Worm (Caenorhabditis elegans) whole organism, L1 larva: ENCODE results near the gene rsks-1.
"Not testable (repeated sequence)": the region's sequence is repeated elsewhere in the genome, so short reads cannot be mapped to it uniquely, and the experiment has no call there.

ENCODE experiments used
- C04F5.9 ChIP-seq: sonication (generic microtip); optimal IDR thresholded peaks from 2 replicates; lab custom pipeline; 2016; ENCODE audit warnings: missing genetic modification characterization, missing compliant biosample characterization
- C16A3.4 ChIP-seq: fragments of 150-350 bp; optimal IDR thresholded peaks from 2 replicates; lab custom pipeline; 2014; ENCODE audit warnings: missing biosample characterization, missing genetic modification characterization
- Y116A8C.19 ChIP-seq: sonication (generic microtip); optimal IDR thresholded peaks from 2 replicates; lab custom pipeline; 2016; ENCODE audit warnings: missing compliant biosample characterization, missing genetic modification characterization, borderline replicate concordance
- alr-1 ChIP-seq: fragments of 200-800 bp; sonication (Bioruptor generic); optimal IDR thresholded peaks from 2 replicates; lab custom pipeline; 2018; ENCODE audit warnings: borderline replicate concordance, mild to moderate bottlenecking, missing genetic modification characterization, missing compliant biosample characterization
- aly-2 ChIP-seq: fragments of 150-350 bp; optimal IDR thresholded peaks from 2 replicates; lab custom pipeline; 2014; ENCODE audit warnings: missing biosample characterization, missing genetic modification characterization
- ceh-8 ChIP-seq: fragments of 200-800 bp; sonication (Bioruptor generic); optimal IDR thresholded peaks from 2 replicates; lab custom pipeline; 2018; ENCODE audit warnings: mild to moderate bottlenecking, missing genetic modification characterization, moderate library complexity, missing compliant biosample characterization
- ceh-88 ChIP-seq: fragments of 200-800 bp; sonication (Bioruptor generic); IDR thresholded peaks from 2 replicates; pipeline ENCODE4 v1.3.6; 2022; ENCODE audit warnings: missing genetic modification characterization, missing compliant biosample characterization
- dsc-1 ChIP-seq: sonication (generic microtip); optimal IDR thresholded peaks from 2 replicates; lab custom pipeline; 2016; ENCODE audit warnings: mild to moderate bottlenecking, missing genetic modification characterization, missing compliant biosample characterization
- efl-1 ChIP-seq, 4 experiments: fragments of 150-350 bp; optimal IDR thresholded peaks in 3 of 4; peaks in 1 of 4; 1 replicate in 1 of 4; 2 replicates in 3 of 4; lab custom pipeline; 2014; ENCODE audit warnings: missing biosample characterization in 2 of 4, missing genetic modification characterization in 2 of 4, missing genetic modification reagents in 2 of 4
- efl-3 ChIP-seq: fragments of 200-800 bp; sonication (Bioruptor generic); optimal IDR thresholded peaks from 2 replicates; lab custom pipeline; 2018; ENCODE audit warnings: mild to moderate bottlenecking, missing genetic modification characterization, missing compliant biosample characterization
- fkh-4 ChIP-seq: sonication (generic microtip); optimal IDR thresholded peaks from 2 replicates; lab custom pipeline; 2016; ENCODE audit warnings: missing compliant biosample characterization, missing genetic modification characterization, borderline replicate concordance
- fkh-8 ChIP-seq: sonication (generic microtip); optimal IDR thresholded peaks from 2 replicates; lab custom pipeline; 2016; ENCODE audit warnings: mild to moderate bottlenecking, missing genetic modification characterization, missing compliant biosample characterization
- hlh-4 ChIP-seq: sonication (generic microtip); optimal IDR thresholded peaks from 2 replicates; lab custom pipeline; 2016; ENCODE audit warnings: mild to moderate bottlenecking, missing genetic modification characterization, missing compliant biosample characterization
- lin-14 ChIP-seq: fragments of 200-800 bp; sonication (Bioruptor generic); optimal IDR thresholded peaks from 2 replicates; lab custom pipeline; 2018; ENCODE audit warnings: mild to moderate bottlenecking, missing genetic modification characterization, moderate library complexity, missing compliant biosample characterization
- lin-39 ChIP-seq: fragments of 150-350 bp; optimal IDR thresholded peaks from 2 replicates; lab custom pipeline; 2014; ENCODE audit warnings: missing biosample characterization, missing genetic modification reagents, missing genetic modification characterization
- lir-3 ChIP-seq: sonication (generic microtip); optimal IDR thresholded peaks from 2 replicates; lab custom pipeline; 2016; ENCODE audit warnings: mild to moderate bottlenecking, missing genetic modification characterization, moderate library complexity, missing compliant biosample characterization; ENCODE audit not compliant: poor library complexity
- lsy-2 ChIP-seq, 2 experiments: fragments of 150-350 bp; optimal IDR thresholded peaks; 2 replicates each; lab custom pipeline; 2014; ENCODE audit warnings: missing biosample characterization in 2 of 2, missing genetic modification characterization in 2 of 2
- mef-2 ChIP-seq: fragments of 150-350 bp; optimal IDR thresholded peaks from 2 replicates; lab custom pipeline; 2014; ENCODE audit warnings: missing biosample characterization, missing genetic modification characterization
- mep-1 ChIP-seq: fragments of 150-350 bp; optimal IDR thresholded peaks from 2 replicates; lab custom pipeline; 2014; ENCODE audit warnings: missing biosample characterization, missing genetic modification characterization
- nhr-19 ChIP-seq: fragments of 200-800 bp; sonication (Bioruptor generic); conservative IDR thresholded peaks from 2 replicates; pipeline ENCODE4 v1.3.6; 2022; ENCODE audit warnings: missing genetic modification characterization, missing compliant biosample characterization
- nhr-237 ChIP-seq: fragments of 150-350 bp; optimal IDR thresholded peaks from 2 replicates; lab custom pipeline; 2014; ENCODE audit warnings: missing biosample characterization, missing genetic modification characterization
- nhr-84 ChIP-seq: sonication (generic microtip); optimal IDR thresholded peaks from 2 replicates; lab custom pipeline; 2017; ENCODE audit warnings: missing biosample characterization, missing genetic modification characterization
- nhr-85 ChIP-seq: sonication (generic microtip); peaks from one replicate; lab custom pipeline; 2016; ENCODE audit warnings: missing genetic modification characterization, inconsistent platforms, missing compliant biosample characterization
- pag-3 ChIP-seq: sonication (generic microtip); optimal IDR thresholded peaks from 2 replicates; lab custom pipeline; 2017; ENCODE audit warnings: missing genetic modification characterization, mild to moderate bottlenecking, missing compliant biosample characterization, antibody characterized with exemption, borderline replicate concordance; ENCODE audit not compliant: insufficient read depth
- rnt-1 ChIP-seq: sonication (generic microtip); optimal IDR thresholded peaks from 2 replicates; lab custom pipeline; 2016; ENCODE audit warnings: mild to moderate bottlenecking, missing genetic modification characterization, moderate library complexity, missing compliant biosample characterization
- snpc-4 ChIP-seq: fragments of 150-350 bp; optimal IDR thresholded peaks from 2 replicates; lab custom pipeline; 2014; ENCODE audit warnings: missing biosample characterization, missing genetic modification characterization
- swsn-7 ChIP-seq: sonication (generic microtip); optimal IDR thresholded peaks from 2 replicates; lab custom pipeline; 2016; ENCODE audit warnings: missing genetic modification characterization, missing compliant biosample characterization
- tlp-1 ChIP-seq: fragments of 150-350 bp; optimal IDR thresholded peaks from 2 replicates; lab custom pipeline; 2014; ENCODE audit warnings: missing biosample characterization, missing genetic modification characterization
- unc-30 ChIP-seq: sonication (generic microtip); optimal IDR thresholded peaks from 2 replicates; lab custom pipeline; 2017; ENCODE audit warnings: missing biosample characterization, missing genetic modification characterization
- unc-62 ChIP-seq: fragments of 150-350 bp; optimal IDR thresholded peaks from 2 replicates; lab custom pipeline; 2014; ENCODE audit warnings: missing biosample characterization, missing genetic modification reagents, missing genetic modification characterization
- vab-15 ChIP-seq: sonication (generic microtip); optimal IDR thresholded peaks from 2 replicates; lab custom pipeline; 2017; ENCODE audit warnings: missing genotype, mild to moderate bottlenecking, missing genetic modification characterization, missing compliant biosample characterization
- xbp-1 ChIP-seq: sonication (generic microtip); optimal IDR thresholded peaks from 2 replicates; lab custom pipeline; 2016; ENCODE audit warnings: missing genetic modification characterization, missing compliant biosample characterization
- zag-1 ChIP-seq: fragments of 150-350 bp; optimal IDR thresholded peaks from 2 replicates; lab custom pipeline; 2014; ENCODE audit warnings: missing biosample characterization, missing genetic modification characterization
- ztf-11 ChIP-seq, 2 experiments: sonication (generic microtip); optimal IDR thresholded peaks; 2 replicates each; lab custom pipeline; 2016 to 2017; ENCODE audit warnings: missing genetic modification characterization in 2 of 2, missing biosample characterization in 1 of 2, missing compliant biosample characterization in 1 of 2

rsks-1 gene

ce11 chrIII:11218150-11218841 lies 26.6 kb upstream of the rsks-1 start, which contains the start of the genes tbx-34 and wht-8:
Gene tbx-34, minus strand, starts transcription at chrIII:11218250.
Gene wht-8, plus strand, starts transcription at chrIII:11218791.
- TF ChIP-seq Y116A8C.19 (tag; lab: Kevin White, UChicago) (no peak), rnt-1 (tag; lab: Kevin White, UChicago) (no peak), nhr-19 (GFP tag; lab: Robert Waterston, UW) (no peak), unc-30 (no peak), efl-1 (optimal IDR thresholded peaks at IDR 0.05; lab: Kevin White, UChicago) (no peak), efl-1 (GFP tag; optimal IDR thresholded peaks at IDR 0.05 in 1 of 2; lab: Kevin White, UChicago) (no peak), ztf-11 (tag; optimal IDR thresholded peaks at IDR 0.05; lab: Kevin White, UChicago) (no peak), pag-3 (tag; lab: Kevin White, UChicago) (no peak), lin-39 (no peak), nhr-85 (tag; lab: Kevin White, UChicago) (no peak), lin-14 (GFP tag; lab: Kevin White, UChicago) (no peak), nhr-84 (tag; lab: Kevin White, UChicago) (no peak), xbp-1 (tag; lab: Kevin White, UChicago) (no peak), fkh-4 (tag; lab: Kevin White, UChicago) (no peak), swsn-7 (tag; lab: Kevin White, UChicago) (no peak), ceh-8 (GFP tag; lab: Kevin White, UChicago) (no peak), dsc-1 (tag; lab: Kevin White, UChicago) (no peak), fkh-8 (no peak)

ce11 chrIII:11221583-11222191 lies 23.2 kb upstream of the rsks-1 start:
- no peak for TF ChIP-seq unc-62 (GFP tag; lab: Kevin White, UChicago)
- TF ChIP-seq C16A3.4 = no peak
- TF ChIP-seq efl-3 (GFP tag; lab: Kevin White, UChicago) = no peak
- no peak for TF ChIP-seq snpc-4 (tag; lab: Kevin White, UChicago)
- no peak for TF ChIP-seq rnt-1 (tag; lab: Kevin White, UChicago)

ce11 chrIII:11224006-11224405 lies 20.9 kb upstream of the rsks-1 start, which contains the start of gene Y47D3A.13:
Gene Y47D3A.13, minus strand, starts transcription at chrIII:11224106.
- TF ChIP-seq fkh-4 (tag; lab: Kevin White, UChicago); tlp-1; zag-1: not testable (repeated sequence)

ce11 chrIII:11227025-11227424 lies 17.9 kb upstream of the rsks-1 start, which contains the start of gene tbx-37:
Gene tbx-37, minus strand, starts transcription at chrIII:11227125.
- no peak for TF ChIP-seq vab-15 (tag; lab: Kevin White, UChicago)
- no peak for TF ChIP-seq mep-1 (tag; lab: Kevin White, UChicago)
- TF ChIP-seq mef-2 (tag; lab: Kevin White, UChicago) = no peak
- TF ChIP-seq lir-3 (tag; lab: Kevin White, UChicago) = no peak
- no peak for TF ChIP-seq C16A3.4
- no peak for TF ChIP-seq nhr-237 (tag; lab: Kevin White, UChicago)
- TF ChIP-seq ceh-88 (GFP tag; lab: Robert Waterston, UW) = no peak
- no peak for TF ChIP-seq C04F5.9 (tag; lab: Kevin White, UChicago)
- TF ChIP-seq alr-1 (tag; lab: Kevin White, UChicago) = no peak
- no peak for TF ChIP-seq aly-2
- TF ChIP-seq hlh-4 = no peak
- no peak for TF ChIP-seq lsy-2 (tag; optimal IDR thresholded peaks at IDR 0.05; lab: Kevin White, UChicago)
